Worm (Caenorhabditis elegans) whole organism, L1 larva: ENCODE results near the gene lgc-16.

ENCODE experiments used
- dpl-1 ChIP-seq, 3 experiments: fragments of 150-350 bp in 2 of 3; sonication (generic microtip) in 1 of 3; optimal IDR thresholded peaks; 2 replicates each; lab custom pipeline; 2014 to 2017; ENCODE audit warnings: missing biosample characterization in 3 of 3, missing genetic modification characterization in 3 of 3, missing genetic modification reagents in 3 of 3
- nhr-12 ChIP-seq: sonication (generic microtip); optimal IDR thresholded peaks from 2 replicates; lab custom pipeline; 2017; ENCODE audit warnings: missing biosample characterization, missing genetic modification characterization

ce11 chrX:12164047-12164446 lies 45.6 kb downstream of the lgc-16 start:
- TF ChIP-seq nhr-12 (tag; lab: Kevin White, UChicago) (no peak), dpl-1 (GFP tag; optimal IDR thresholded peaks at IDR 0.05; lab: Kevin White, UChicago) (no peak)
